Fruit fly (Drosophila melanogaster) whole organism, pupa: Measurements from ENCODE around the gene CG43362.

Source experiments
- CG10348 ChIP-seq: fragments of 200-800 bp; sonication (Bioruptor generic); IDR thresholded peaks from 2 replicates; pipeline ENCODE4 v1.3.6; 2022; ENCODE audit warnings: missing biosample characterization, missing genetic modification characterization
- CG12605 ChIP-seq: fragments of 200-800 bp; sonication (Bioruptor generic); IDR thresholded peaks from 2 replicates; pipeline ENCODE4 v1.3.6; 2022; ENCODE audit warnings: missing biosample characterization, missing genetic modification characterization
- CG13204 ChIP-seq: fragments of 200-800 bp; sonication (Bioruptor generic); optimal IDR thresholded peaks from 2 replicates; lab custom pipeline; 2018; ENCODE audit warnings: missing biosample characterization, mild to moderate bottlenecking, missing genetic modification characterization, moderate library complexity
- CG14655 ChIP-seq: fragments of 200-800 bp; sonication (Bioruptor generic); optimal IDR thresholded peaks from 3 replicates; lab custom pipeline; 2017; ENCODE audit warnings: mild to moderate bottlenecking, missing biosample characterization, missing genetic modification reagents, missing genetic modification characterization
- CG15710 ChIP-seq: fragments of 200-800 bp; sonication (Bioruptor generic); optimal IDR thresholded peaks from 2 replicates; lab custom pipeline; 2018; ENCODE audit warnings: missing biosample characterization, mild to moderate bottlenecking, missing genetic modification characterization, moderate library complexity
- CG17806 ChIP-seq: fragments of 200-800 bp; sonication (Bioruptor generic); optimal IDR thresholded peaks from 2 replicates; lab custom pipeline; 2018; ENCODE audit warnings: missing biosample characterization, mild to moderate bottlenecking, missing genetic modification characterization, moderate library complexity
- CG34367 ChIP-seq: fragments of 200-800 bp; sonication (Bioruptor generic); optimal IDR thresholded peaks from 2 replicates; lab custom pipeline; 2018; ENCODE audit warnings: missing biosample characterization, mild to moderate bottlenecking, missing genetic modification characterization
- CG4496 ChIP-seq: fragments of 200-800 bp; sonication (Bioruptor generic); IDR thresholded peaks from 3 replicates; pipeline ENCODE4 v1.3.6; 2022; ENCODE audit warnings: missing biosample characterization, missing genetic modification characterization
- CG8159 ChIP-seq: fragments of 200-800 bp; sonication (Bioruptor generic); optimal IDR thresholded peaks from 3 replicates; lab custom pipeline; 2018; ENCODE audit warnings: missing biosample characterization, mild to moderate bottlenecking, missing genetic modification characterization, moderate library complexity
- CG8301 ChIP-seq: fragments of 200-800 bp; sonication (Bioruptor generic); optimal IDR thresholded peaks from 2 replicates; lab custom pipeline; 2018; ENCODE audit warnings: missing biosample characterization, mild to moderate bottlenecking, missing genetic modification characterization
- CG9948 ChIP-seq: fragments of 200-800 bp; sonication (Bioruptor generic); optimal IDR thresholded peaks from 2 replicates; lab custom pipeline; 2018; ENCODE audit warnings: missing biosample characterization, mild to moderate bottlenecking, missing genetic modification characterization, moderate library complexity
- EcR ChIP-seq: fragments of 200-800 bp; sonication (Bioruptor generic); optimal IDR thresholded peaks from 3 replicates; lab custom pipeline; 2019; ENCODE audit warnings: missing biosample characterization, missing genetic modification characterization, mild to moderate bottlenecking, moderate library complexity, missing genetic modification reagents
- Ets98B ChIP-seq: fragments of 200-800 bp; sonication (Bioruptor generic); IDR thresholded peaks from 2 replicates; pipeline ENCODE4 v1.3.6; 2022; ENCODE audit warnings: missing biosample characterization, missing genetic modification characterization
- Pif1A ChIP-seq: fragments of 200-800 bp; sonication (Bioruptor generic); optimal IDR thresholded peaks from 3 replicates; lab custom pipeline; 2016; ENCODE audit warnings: missing biosample characterization, missing genetic modification characterization
- Pif1B ChIP-seq: fragments of 200-800 bp; sonication (Bioruptor generic); optimal IDR thresholded peaks from 3 replicates; lab custom pipeline; 2016; ENCODE audit warnings: missing biosample characterization, missing genetic modification characterization
- Snoo ChIP-seq: fragments of 200-800 bp; sonication (Bioruptor generic); optimal IDR thresholded peaks from 3 replicates; lab custom pipeline; 2017; ENCODE audit warnings: missing biosample characterization, mild to moderate bottlenecking, missing genetic modification characterization, inconsistent platforms
- fd96Ca ChIP-seq: fragments of 200-800 bp; sonication (Bioruptor generic); IDR thresholded peaks from 3 replicates; pipeline ENCODE4 v1.3.6; 2022; ENCODE audit warnings: missing biosample characterization, missing genetic modification characterization
- gl ChIP-seq: fragments of 200-800 bp; sonication (Bioruptor generic); optimal IDR thresholded peaks from 2 replicates; lab custom pipeline; 2018; ENCODE audit warnings: missing biosample characterization, mild to moderate bottlenecking, missing genetic modification characterization
- rn ChIP-seq: fragments of 200-800 bp; sonication (Bioruptor generic); IDR thresholded peaks from 2 replicates; pipeline ENCODE4 v1.3.6; 2022; ENCODE audit warnings: missing biosample characterization, missing genetic modification characterization

The CG43362 gene

dm6 chr2L:18305057-18305829 is 14.0 kb upstream of the CG43362 start:
- TF ChIP-seq CG14655 (GFP tag; lab: Kevin White, UChicago), result peak; percentile 60
- no peak for TF ChIP-seq CG4496 (GFP tag; lab: Robert Waterston, UW)
- no peak for TF ChIP-seq fd96Ca (GFP tag; lab: Robert Waterston, UW)
- TF ChIP-seq CG8159 (tag; lab: Kevin White, UChicago), result peak; percentile 60
- TF ChIP-seq CG15710 (tag; lab: Kevin White, UChicago), result peak; percentile 48
- no peak for TF ChIP-seq CG34367 (tag; lab: Kevin White, UChicago)
- TF ChIP-seq EcR (GFP tag; lab: Kevin White, UChicago), result no peak
- TF ChIP-seq CG9948 (tag; lab: Kevin White, UChicago), result peak; percentile 54
- peak; percentile 39 for TF ChIP-seq CG17806 (tag; lab: Kevin White, UChicago)
- TF ChIP-seq Ets98B (GFP tag; lab: Robert Waterston, UW), result no peak
- TF ChIP-seq, all 21 proteins: peak for 5

DNA sequence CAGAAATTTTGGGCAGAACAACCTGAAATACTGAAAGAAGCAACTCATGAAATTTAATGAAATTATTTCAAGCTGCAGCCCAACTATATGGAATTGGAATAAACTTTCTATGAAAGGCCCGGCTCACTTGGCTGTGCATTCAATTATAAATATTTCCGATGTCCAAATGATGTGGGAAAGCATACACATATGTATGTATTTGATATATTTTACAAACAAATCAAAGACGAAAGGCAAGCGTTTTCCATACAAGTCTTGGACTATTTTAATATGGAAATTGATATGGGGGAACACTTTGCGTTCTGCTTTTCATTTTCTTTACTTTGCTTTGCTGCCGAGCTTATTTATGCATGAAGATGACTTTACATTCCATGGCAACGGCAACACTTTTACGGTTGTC is 13.2 kb upstream of the CG43362 start:
- TF ChIP-seq CG8301 (tag; lab: Kevin White, UChicago), result no peak
- TF ChIP-seq CG17806 (tag; lab: Kevin White, UChicago), result no peak
- no peak for TF ChIP-seq CG15710 (tag; lab: Kevin White, UChicago)
- TF ChIP-seq Pif1A (GFP tag; lab: Kevin White, UChicago), result no peak
- TF ChIP-seq EcR (GFP tag; lab: Kevin White, UChicago), result no peak
- TF ChIP-seq Snoo, result no peak
- TF ChIP-seq CG13204 (GFP tag; lab: Kevin White, UChicago), result no peak
- TF ChIP-seq, all 21 proteins: peak for 0

DNA sequence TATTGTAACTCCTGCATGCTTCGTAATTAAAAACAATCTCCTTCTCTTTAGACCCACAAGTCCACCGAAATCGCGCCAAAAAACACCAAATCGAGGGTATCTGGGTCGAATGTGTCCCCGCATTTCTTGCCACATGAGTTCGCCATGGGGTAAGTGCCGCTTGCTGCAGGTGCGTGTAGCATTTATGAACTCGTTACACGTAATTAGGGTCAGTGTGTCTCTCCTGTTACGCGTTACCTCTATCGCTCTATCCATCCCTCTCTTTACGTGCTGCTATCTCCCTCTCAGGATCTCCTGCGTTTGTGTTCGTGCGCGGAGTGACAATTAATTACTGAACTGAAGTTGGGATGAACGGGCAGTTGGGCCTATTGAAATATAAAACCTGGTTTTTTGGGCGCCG is 11.5 kb upstream of the CG43362 start:
- TF ChIP-seq CG34367 (tag; lab: Kevin White, UChicago), result no peak
- no peak for TF ChIP-seq EcR (GFP tag; lab: Kevin White, UChicago)
- no peak for TF ChIP-seq gl (tag; lab: Kevin White, UChicago)
- TF ChIP-seq CG12605 (GFP tag; lab: Robert Waterston, UW), result no peak
- TF ChIP-seq Pif1B, result no peak
- TF ChIP-seq, all 21 proteins: peak for 0

DNA sequence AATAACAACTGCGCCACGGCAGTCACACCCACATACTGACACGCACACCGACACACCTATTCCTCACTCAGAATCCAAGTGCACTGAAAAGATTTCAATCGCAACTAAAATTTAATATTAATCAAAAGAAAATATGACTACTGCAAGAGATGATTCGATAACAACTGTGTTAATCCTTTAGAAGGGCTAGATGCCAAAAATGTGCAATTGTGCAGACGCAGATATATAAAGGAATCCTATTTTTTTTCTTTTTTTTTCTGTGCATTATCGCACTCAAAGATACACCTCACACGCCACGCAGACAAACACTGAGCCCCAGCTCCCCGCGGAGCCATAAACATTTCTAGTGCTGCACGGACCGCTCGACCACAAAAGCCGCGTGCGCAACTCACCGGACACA is 7.3 kb upstream of the CG43362 start:
- TF ChIP-seq Pif1A (GFP tag; lab: Kevin White, UChicago) (no peak), CG14655 (GFP tag; lab: Kevin White, UChicago) (peak; percentile 4), CG10348 (GFP tag; lab: Robert Waterston, UW) (no peak), CG4496 (GFP tag; lab: Robert Waterston, UW) (no peak), CG12605 (GFP tag; lab: Robert Waterston, UW) (no peak), CG9948 (tag; lab: Kevin White, UChicago) (no peak), Pif1B (no peak), CG13204 (GFP tag; lab: Kevin White, UChicago) (no peak), Ets98B (GFP tag; lab: Robert Waterston, UW) (no peak)
- TF ChIP-seq, all 21 proteins: peak for 1

DNA sequence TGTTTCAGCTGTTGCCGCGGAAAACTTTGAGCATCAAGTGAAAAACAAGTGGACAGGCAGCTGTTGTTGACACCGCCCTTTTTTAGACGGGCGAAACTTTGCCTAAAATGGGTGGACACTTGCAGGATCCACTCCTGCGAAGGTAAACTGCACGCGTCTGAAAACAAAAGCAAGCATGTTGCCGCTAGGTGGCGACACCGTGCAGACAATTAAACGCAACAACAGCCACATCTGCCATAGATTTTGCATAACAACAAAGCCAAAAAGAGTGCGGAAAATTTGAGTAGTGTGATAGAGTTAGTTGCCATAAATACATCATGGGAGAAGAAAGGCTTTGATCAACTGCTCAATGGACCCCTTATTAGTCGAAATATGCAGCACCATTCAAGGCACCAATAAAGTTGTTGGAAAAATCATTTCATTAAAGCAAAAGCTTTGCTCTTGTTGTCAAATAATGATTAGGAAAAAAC is 3.2 kb upstream of the CG43362 start, which contains the start of gene CG5790:
Gene CG5790 (plus strand): TSS at position 420 of the 470 bp plus-strand sequence.
- TF ChIP-seq fd96Ca (GFP tag; lab: Robert Waterston, UW) (no peak), CG4496 (GFP tag; lab: Robert Waterston, UW) (no peak), CG9948 (tag; lab: Kevin White, UChicago) (no peak), gl (tag; lab: Kevin White, UChicago) (no peak), rn (GFP tag; lab: Robert Waterston, UW) (no peak), Pif1A (GFP tag; lab: Kevin White, UChicago) (no peak), CG13204 (GFP tag; lab: Kevin White, UChicago) (no peak), CG8301 (tag; lab: Kevin White, UChicago) (no peak), CG34367 (tag; lab: Kevin White, UChicago) (no peak), Snoo (no peak), Pif1B (no peak)
- TF ChIP-seq, all 21 proteins: peak for 0

DNA sequence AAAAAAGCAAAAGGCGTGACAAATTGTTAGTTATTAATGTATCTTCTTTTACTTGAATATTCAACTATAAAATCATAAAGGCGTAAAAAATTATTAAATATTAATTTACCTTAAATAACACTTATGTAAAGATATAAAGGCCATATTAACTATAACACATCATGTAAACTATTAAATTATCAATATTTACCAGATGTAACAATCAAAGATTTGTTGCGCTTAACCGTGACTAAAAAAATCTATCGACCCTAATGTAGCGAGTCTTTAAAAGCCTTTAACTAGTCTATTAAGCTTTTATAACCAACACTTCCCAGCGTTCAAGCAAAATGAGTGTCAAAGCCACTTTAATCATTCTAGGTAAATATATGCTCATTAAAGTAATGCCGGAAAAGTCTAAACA is 960 bp upstream of the CG43362 start, which contains the start of gene Sfp36F:
Gene Sfp36F (plus strand): TSS at position 301 of the 400 bp plus-strand sequence.
- no peak for TF ChIP-seq CG34367 (tag; lab: Kevin White, UChicago)
- no peak for TF ChIP-seq gl (tag; lab: Kevin White, UChicago)
- TF ChIP-seq rn (GFP tag; lab: Robert Waterston, UW), result no peak
- no peak for TF ChIP-seq Pif1A (GFP tag; lab: Kevin White, UChicago)
- TF ChIP-seq, all 21 proteins: peak for 0

- peak; percentile 43 for TF ChIP-seq CG15710 (tag; lab: Kevin White, UChicago)
- peak; percentile 47 for TF ChIP-seq CG14655 (GFP tag; lab: Kevin White, UChicago)
- TF ChIP-seq CG8159 (tag; lab: Kevin White, UChicago), result peak; percentile 54
- no peak for TF ChIP-seq Pif1A (GFP tag; lab: Kevin White, UChicago)
- TF ChIP-seq CG34367 (tag; lab: Kevin White, UChicago), result peak; percentile 5
These were observed 4.1 kb downstream of the CG43362 start for dm6 chr2L:18287171-18287570.
